Fruit fly (Drosophila melanogaster) whole organism: ENCODE data around the gene CG10710.

Experiments used
- pan ChIP-seq: fragments of >200 bp; optimal IDR thresholded peaks from 2 replicates; lab custom pipeline; 2017
- usp ChIP-seq: fragments of >200 bp; optimal IDR thresholded peaks from 2 replicates; lab custom pipeline; 2017; ENCODE audit warnings: missing biosample characterization, missing genetic modification characterization, mixed read lengths

DNA sequence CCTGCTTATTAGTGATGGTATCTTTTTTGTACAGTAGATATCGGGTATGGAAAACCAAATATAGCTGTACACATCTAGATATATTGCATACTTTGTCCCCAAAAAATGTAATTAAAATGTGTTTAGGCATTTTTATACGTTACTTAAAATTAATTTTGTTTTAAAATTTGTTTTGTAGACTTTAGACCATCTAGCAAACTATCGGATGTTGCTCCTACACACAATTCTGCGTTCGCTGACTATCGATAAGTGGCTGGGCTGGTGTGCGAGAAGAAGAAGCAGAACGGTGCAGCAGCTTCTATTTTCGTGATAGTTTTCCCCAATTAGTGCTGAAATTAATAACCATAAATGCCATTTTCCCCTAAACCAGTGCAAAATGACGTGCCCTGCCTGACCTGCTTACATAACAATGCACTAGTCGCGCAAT lies 6.3 kb downstream of the CG10710 start, which contains the start of the genes Vps36 and Liprin-beta:
- TF ChIP-seq usp (GFP tag; lab: Kevin White, UChicago): no peak
- TF ChIP-seq pan (lab: Kevin White, UChicago): no peak
